Fruit fly (Drosophila melanogaster) whole organism, embryonic: ENCODE data around the gene Mst98Ca.

Experiments used
- Asciz ChIP-seq: fragments of 200-800 bp; sonication (Bioruptor generic); optimal IDR thresholded peaks from 2 replicates; lab custom pipeline; 2017; ENCODE audit warnings: missing biosample characterization, mild to moderate bottlenecking, missing genetic modification characterization, missing genetic modification reagents
- Atf6 ChIP-seq: fragments of 200-800 bp; sonication (Bioruptor generic); IDR thresholded peaks from 2 replicates; pipeline ENCODE4 v1.3.6; 2022; ENCODE audit warnings: missing biosample characterization, missing genetic modification characterization
- Bteb2 ChIP-seq: fragments of 200-800 bp; sonication (Bioruptor generic); optimal IDR thresholded peaks from 2 replicates; lab custom pipeline; 2016; ENCODE audit warnings: missing biosample characterization, missing genetic modification characterization
- CG1024 ChIP-seq: fragments of 200-800 bp; sonication (Bioruptor generic); IDR thresholded peaks from 2 replicates; pipeline ENCODE4 v1.3.6; 2022; ENCODE audit warnings: missing biosample characterization, missing genetic modification characterization
- CG10959 ChIP-seq: fragments of 200-800 bp; sonication (Bioruptor generic); IDR thresholded peaks from 2 replicates; pipeline ENCODE4 v1.3.6; 2022; ENCODE audit warnings: missing biosample characterization, missing genetic modification characterization
- CG11504 ChIP-seq: fragments of 200-800 bp; sonication (Bioruptor generic); optimal IDR thresholded peaks from 3 replicates; lab custom pipeline; 2019; ENCODE audit warnings: missing biosample characterization, mild to moderate bottlenecking, missing genetic modification characterization, moderate library complexity
- CG11560 ChIP-seq: fragments of 200-800 bp; sonication (Bioruptor generic); IDR thresholded peaks from 3 replicates; pipeline ENCODE4 v1.3.6; 2022; ENCODE audit warnings: missing biosample characterization, missing genetic modification characterization
- CG12071 ChIP-seq: fragments of 200-800 bp; sonication (Bioruptor generic); optimal IDR thresholded peaks from 3 replicates; lab custom pipeline; 2018; ENCODE audit warnings: missing biosample characterization, mild to moderate bottlenecking, missing genetic modification characterization
- CG1647 ChIP-seq: fragments of 200-800 bp; sonication (Bioruptor generic); optimal IDR thresholded peaks from 3 replicates; lab custom pipeline; 2016; ENCODE audit warnings: missing biosample characterization, missing genetic modification characterization
- CG17361 ChIP-seq: fragments of 200-800 bp; sonication (Bioruptor generic); IDR thresholded peaks from 3 replicates; pipeline ENCODE4 v1.3.6; 2022; ENCODE audit warnings: missing biosample characterization, missing genetic modification characterization
- CG1792 ChIP-seq: fragments of 200-800 bp; sonication (Bioruptor generic); optimal IDR thresholded peaks from 2 replicates; lab custom pipeline; 2016; ENCODE audit warnings: missing biosample characterization, missing genetic modification characterization
- CG2199 ChIP-seq: fragments of 200-800 bp; sonication (Bioruptor generic); IDR thresholded peaks from 3 replicates; pipeline ENCODE4 v1.3.6; 2022; ENCODE audit warnings: missing biosample characterization, missing genetic modification characterization
- CG30403 ChIP-seq: fragments of 200-800 bp; sonication (Bioruptor generic); optimal IDR thresholded peaks from 3 replicates; lab custom pipeline; 2016; ENCODE audit warnings: missing biosample characterization, missing genetic modification characterization
- CG30431 ChIP-seq: fragments of 200-800 bp; sonication (Bioruptor generic); optimal IDR thresholded peaks from 2 replicates; lab custom pipeline; 2017; ENCODE audit warnings: missing biosample characterization, missing genetic modification characterization
- CG6254 ChIP-seq: fragments of 200-800 bp; sonication (Bioruptor generic); optimal IDR thresholded peaks from 3 replicates; lab custom pipeline; 2017; ENCODE audit warnings: mild to moderate bottlenecking, missing biosample characterization, missing genetic modification reagents, missing genetic modification characterization
- CG6683 ChIP-seq: fragments of 200-800 bp; sonication (Bioruptor generic); optimal IDR thresholded peaks from 2 replicates; lab custom pipeline; 2017; ENCODE audit warnings: missing biosample characterization, mild to moderate bottlenecking, missing genetic modification characterization, missing genetic modification reagents
- CG7839 ChIP-seq: fragments of 200-800 bp; sonication (Bioruptor generic); optimal IDR thresholded peaks from 3 replicates; lab custom pipeline; 2018; ENCODE audit warnings: missing biosample characterization, mild to moderate bottlenecking, missing genetic modification characterization, moderate library complexity
- CG8388 ChIP-seq: fragments of 200-800 bp; sonication (Bioruptor generic); optimal IDR thresholded peaks from 2 replicates; lab custom pipeline; 2019; ENCODE audit warnings: missing biosample characterization, mild to moderate bottlenecking, missing genetic modification characterization, moderate library complexity
- CG8944 ChIP-seq: fragments of 200-800 bp; sonication (Bioruptor generic); optimal IDR thresholded peaks from 3 replicates; lab custom pipeline; 2016; ENCODE audit warnings: missing biosample characterization, missing genetic modification characterization
- CG9876 ChIP-seq: fragments of 200-800 bp; sonication (Bioruptor generic); optimal IDR thresholded peaks from 2 replicates; lab custom pipeline; 2016; ENCODE audit warnings: missing biosample characterization, missing genetic modification characterization
- Gug ChIP-seq: fragments of 200-800 bp; sonication (Bioruptor generic); IDR thresholded peaks from 4 replicates; pipeline ENCODE4 v1.3.6; 2022; ENCODE audit warnings: missing biosample characterization, missing genetic modification characterization
- HHEX ChIP-seq: fragments of 200-800 bp; sonication (Bioruptor generic); optimal IDR thresholded peaks from 3 replicates; lab custom pipeline; 2017; ENCODE audit warnings: missing biosample characterization, mild to moderate bottlenecking, missing genetic modification characterization, missing genetic modification reagents
- Hr39 ChIP-seq: fragments of >200 bp; optimal IDR thresholded peaks from 2 replicates; lab custom pipeline; 2017
- Hsf ChIP-seq: fragments of 200-800 bp; sonication (Bioruptor generic); optimal IDR thresholded peaks from 3 replicates; lab custom pipeline; 2016; ENCODE audit warnings: missing biosample characterization, missing genetic modification characterization
- Lhr ChIP-seq: fragments of 200-800 bp; sonication (Bioruptor generic); optimal IDR thresholded peaks from 3 replicates; lab custom pipeline; 2017; ENCODE audit warnings: mild to moderate bottlenecking, missing biosample characterization, missing genetic modification reagents, missing genetic modification characterization
- Med ChIP-seq: fragments of 200-800 bp; sonication (Bioruptor generic); peaks from one replicate; lab custom pipeline; 2016; ENCODE audit warnings: missing biosample characterization, missing genetic modification characterization, mild to moderate bottlenecking, inconsistent platforms, moderate library complexity
- Nf-YC ChIP-seq: fragments of 200-800 bp; optimal IDR thresholded peaks from 3 replicates; lab custom pipeline; 2019; ENCODE audit warnings: missing biosample characterization, mild to moderate bottlenecking, missing genetic modification characterization, moderate library complexity
- Ptx1 ChIP-seq: fragments of 200-800 bp; sonication (Bioruptor generic); IDR thresholded peaks from 2 replicates; pipeline ENCODE4 v1.3.6; 2022; ENCODE audit warnings: missing biosample characterization, missing genetic modification characterization
- Scr ChIP-seq: fragments of 200-800 bp; sonication (Bioruptor generic); IDR thresholded peaks from 2 replicates; pipeline ENCODE4 v1.3.6; 2022; ENCODE audit warnings: missing biosample characterization, missing genetic modification characterization; ENCODE audit not compliant: partially characterized antibody
- Six4 ChIP-seq: fragments of 200-800 bp; sonication (Bioruptor generic); optimal IDR thresholded peaks from 2 replicates; lab custom pipeline; 2016; ENCODE audit warnings: missing biosample characterization, missing genetic modification characterization
- Stat92E ChIP-seq, 3 experiments: fragments of >200 bp in 2 of 3; fragments of 200-800 bp in 1 of 3; sonication (Bioruptor generic) in 1 of 3; optimal IDR thresholded peaks; 2 replicates each; lab custom pipeline; 2017 to 2019; ENCODE audit warnings: missing biosample characterization in 3 of 3, missing genetic modification characterization in 3 of 3, mild to moderate bottlenecking in 1 of 3, moderate library complexity in 1 of 3
- TFAM ChIP-seq: fragments of 200-800 bp; sonication (Bioruptor generic); optimal IDR thresholded peaks from 2 replicates; lab custom pipeline; 2017; ENCODE audit warnings: missing biosample characterization, missing genetic modification characterization, inconsistent platforms
- Usf ChIP-seq: fragments of 200-800 bp; sonication (Bioruptor generic); optimal IDR thresholded peaks from 2 replicates; lab custom pipeline; 2017; ENCODE audit warnings: missing genotype, missing biosample characterization, missing genetic modification characterization
- amos ChIP-seq: fragments of 200-800 bp; sonication (Bioruptor generic); IDR thresholded peaks from 2 replicates; pipeline ENCODE4 v1.3.6; 2022; ENCODE audit warnings: missing biosample characterization, missing genetic modification characterization; ENCODE audit not compliant: partially characterized antibody
- ara ChIP-seq: fragments of 200-800 bp; sonication (Bioruptor generic); IDR thresholded peaks from 2 replicates; pipeline ENCODE4 v1.3.6; 2022; ENCODE audit warnings: missing biosample characterization, missing genetic modification characterization
- ato ChIP-seq: fragments of 200-800 bp; sonication (Bioruptor generic); IDR thresholded peaks from 2 replicates; pipeline ENCODE4 v1.3.6; 2022; ENCODE audit warnings: missing biosample characterization, missing genetic modification characterization; ENCODE audit not compliant: partially characterized antibody
- br ChIP-seq: fragments of >200 bp; optimal IDR thresholded peaks from 2 replicates; lab custom pipeline; 2017
- chm ChIP-seq: fragments of 200-800 bp; sonication (Bioruptor generic); IDR thresholded peaks from 2 replicates; pipeline ENCODE4 v1.3.6; 2022; ENCODE audit warnings: missing biosample characterization, missing genetic modification characterization
- crol ChIP-seq: fragments of 200-800 bp; sonication (Bioruptor generic); IDR thresholded peaks from 2 replicates; pipeline ENCODE4 v1.3.6; 2022; ENCODE audit warnings: missing biosample characterization, missing genetic modification characterization
- emc ChIP-seq: fragments of 200-800 bp; sonication (Bioruptor generic); optimal IDR thresholded peaks from 2 replicates; lab custom pipeline; 2016; ENCODE audit warnings: missing biosample characterization, missing genetic modification characterization
- gt ChIP-seq: fragments of 200-800 bp; sonication (Bioruptor generic); IDR thresholded peaks from 2 replicates; pipeline ENCODE4 v1.3.6; 2022; ENCODE audit warnings: missing biosample characterization, missing genetic modification characterization
- kah ChIP-seq: fragments of 200-800 bp; sonication (Bioruptor generic); optimal IDR thresholded peaks from 2 replicates; lab custom pipeline; 2018; ENCODE audit warnings: missing biosample characterization, mild to moderate bottlenecking, missing genetic modification characterization
- nau ChIP-seq: fragments of 200-800 bp; sonication (Bioruptor generic); optimal IDR thresholded peaks from 3 replicates; lab custom pipeline; 2017; ENCODE audit warnings: missing biosample characterization, mild to moderate bottlenecking, missing genetic modification characterization, missing genetic modification reagents
- nerfin-1 ChIP-seq: fragments of 200-800 bp; sonication (Bioruptor generic); optimal IDR thresholded peaks from 3 replicates; lab custom pipeline; 2019; ENCODE audit warnings: missing biosample characterization, mild to moderate bottlenecking, missing genetic modification characterization, moderate library complexity
- p53 ChIP-seq: fragments of 200-800 bp; sonication (Bioruptor generic); optimal IDR thresholded peaks from 2 replicates; lab custom pipeline; 2016; ENCODE audit warnings: missing biosample characterization, missing genetic modification characterization
- seq ChIP-seq: fragments of 200-800 bp; sonication (Bioruptor generic); IDR thresholded peaks from 2 replicates; pipeline ENCODE4 v1.3.6; 2022; ENCODE audit warnings: missing biosample characterization, missing genetic modification characterization
- tin ChIP-seq: fragments of 200-800 bp; sonication (Bioruptor generic); optimal IDR thresholded peaks from 3 replicates; lab custom pipeline; 2016; ENCODE audit warnings: missing biosample characterization, missing genetic modification characterization
- wor ChIP-seq: fragments of 200-800 bp; sonication (Bioruptor generic); IDR thresholded peaks from 2 replicates; pipeline ENCODE4 v1.3.6; 2022; ENCODE audit warnings: missing biosample characterization, missing genetic modification characterization
- zf30C ChIP-seq: fragments of 200-800 bp; sonication (Bioruptor generic); optimal IDR thresholded peaks from 3 replicates; lab custom pipeline; 2018; ENCODE audit warnings: missing biosample characterization, mild to moderate bottlenecking, missing genetic modification characterization

The Mst98Ca gene

DNA sequence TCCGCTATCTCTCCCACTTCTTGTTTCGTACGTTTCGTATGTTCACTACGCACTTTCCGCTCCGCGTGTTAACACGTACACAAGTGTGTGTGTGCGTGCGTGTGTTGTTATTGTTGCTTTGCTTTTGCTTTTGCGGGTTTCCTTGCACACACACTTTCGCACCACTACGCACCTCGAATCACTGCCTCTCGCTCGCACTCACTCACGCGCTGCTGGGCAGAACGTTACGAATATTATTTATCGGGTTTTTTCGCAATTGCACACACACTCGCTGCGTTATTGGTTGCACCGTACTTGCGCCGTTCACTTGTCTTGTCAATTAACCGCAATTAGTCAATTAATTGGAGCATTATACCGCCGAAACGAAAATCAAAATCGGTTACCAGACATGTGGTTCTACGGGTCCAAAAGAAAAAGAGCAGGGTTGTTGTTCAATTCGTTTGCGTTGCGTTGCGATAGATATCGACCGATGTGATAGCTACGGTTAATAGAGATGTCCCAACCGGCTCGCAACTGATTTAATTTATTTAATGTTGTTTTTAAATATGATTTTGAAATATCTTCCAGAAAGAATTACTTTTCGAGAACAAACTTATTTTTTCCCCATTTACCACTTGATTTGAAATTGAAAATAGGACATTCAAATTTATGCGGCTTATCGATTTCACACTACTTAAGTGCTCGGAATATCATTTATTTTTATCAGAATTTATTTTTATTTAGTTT is 45.1 kb downstream of the Mst98Ca start, which contains the start of gene larp (continued):
- TF ChIP-seq nau (GFP tag; lab: Kevin White, UChicago) (no peak), Lhr (peak; percentile 30), emc (GFP tag; lab: Kevin White, UChicago) (peak; percentile 11), seq (GFP tag; lab: Robert Waterston, UW) (peak; percentile 75), gt (0 out of 2 replicates have a peak, but pooled peaks have one; percentile 29), CG12071 (GFP tag; lab: Kevin White, UChicago) (no peak), ato (GFP tag; lab: Robert Waterston, UW) (peak; percentile 83), amos (GFP tag; lab: Robert Waterston, UW) (peak; percentile 98; the same call in 1 of the 2 replicates), p53 (GFP tag; lab: Kevin White, UChicago) (peak; percentile 2), crol (0 out of 2 replicates have a peak, but pooled peaks have one; percentile 15), Hsf (GFP tag; lab: Kevin White, UChicago) (peak; percentile 76), CG9876 (GFP tag; lab: Kevin White, UChicago) (peak; percentile 31), CG6254 (no peak), Bteb2 (peak; percentile 21), Atf6 (GFP tag; lab: Robert Waterston, UW) (peak; percentile 60; the same call in 1 of the 2 replicates), Ptx1 (peak; percentile 76), nerfin-1 (tag; lab: Kevin White, UChicago) (no peak), Gug (GFP tag; lab: Robert Waterston, UW) (peak; percentile 86; the same call in 3 of the 4 replicates), CG30431 (peak; percentile 1), kah (GFP tag; lab: Kevin White, UChicago) (no peak), zf30C (no peak), CG11560 (tag; lab: Robert Waterston, UW) (peak; percentile 47; the same call in 1 of the 3 replicates), Stat92E (GFP tag; optimal IDR thresholded peaks at IDR 0.05; lab: Kevin White, UChicago) (no peak), ara (GFP tag; lab: Robert Waterston, UW) (peak; percentile 57; the same call in 1 of the 2 replicates), CG7839 (peak; percentile 57), Usf (GFP tag; lab: Kevin White, UChicago) (peak; percentile 53), Nf-YC (tag; lab: Kevin White, UChicago) (peak; percentile 51), CG11504 (peak; percentile 65), Scr (GFP tag; lab: Robert Waterston, UW) (peak; percentile 96), CG10959 (GFP tag; lab: Robert Waterston, UW) (no peak; the same call in 1 of the 2 replicates), CG1024 (GFP tag; lab: Robert Waterston, UW) (peak; percentile 47; the same call in 1 of the 2 replicates), Med (GFP tag; lab: Kevin White, UChicago) (peak; percentile 94), tin (peak; percentile 72), Hr39 (lab: Kevin White, UChicago) (no peak), TFAM (no peak), CG8944 (GFP tag; lab: Kevin White, UChicago) (peak; percentile 47), CG2199 (GFP tag; lab: Robert Waterston, UW) (no peak), CG1792 (GFP tag; lab: Kevin White, UChicago) (no peak), CG1647 (GFP tag; lab: Kevin White, UChicago) (peak; percentile 51), br (lab: Kevin White, UChicago) (no peak), chm (GFP tag; lab: Robert Waterston, UW) (peak; percentile 43), Six4 (GFP tag; lab: Kevin White, UChicago) (peak; percentile 25), wor (peak; percentile 54; the same call in 1 of the 2 replicates), CG17361 (GFP tag; lab: Robert Waterston, UW) (peak; percentile 67; the same call in 2 of the 3 replicates), HHEX (no peak), CG8388 (GFP tag; lab: Kevin White, UChicago) (peak; percentile 47), CG30403 (GFP tag; lab: Kevin White, UChicago) (peak; percentile 66), CG6683 (GFP tag; lab: Kevin White, UChicago) (no peak), Asciz (GFP tag; lab: Kevin White, UChicago) (peak; percentile 11)
